Worm (Caenorhabditis elegans): ENCODE results near the gene che-12.

- TF ChIP-seq ZK546.5 (tag; optimal IDR thresholded peaks at IDR 0.05) = no peak
- TF ChIP-seq unc-39 (tag; optimal IDR thresholded peaks at IDR 0.05) = no peak
- TF ChIP-seq skn-1 (tag; optimal IDR thresholded peaks at IDR 0.05) = no peak
- TF ChIP-seq ces-1 (GFP tag; optimal IDR thresholded peaks at IDR 0.05) = no peak
- no peak for TF ChIP-seq snpc-4 (tag; optimal IDR thresholded peaks at IDR 0.05)
- no peak for TF ChIP-seq dpl-1 (GFP tag; optimal IDR thresholded peaks at IDR 0.05)
These were observed 54.5 kb downstream of the che-12 start for ce11 chrV:10252682-10253081.

All from whole organism, L4 larva.